Worm (Caenorhabditis elegans): ENCODE results near the gene gck-2.

gck-2 gene

DNA sequence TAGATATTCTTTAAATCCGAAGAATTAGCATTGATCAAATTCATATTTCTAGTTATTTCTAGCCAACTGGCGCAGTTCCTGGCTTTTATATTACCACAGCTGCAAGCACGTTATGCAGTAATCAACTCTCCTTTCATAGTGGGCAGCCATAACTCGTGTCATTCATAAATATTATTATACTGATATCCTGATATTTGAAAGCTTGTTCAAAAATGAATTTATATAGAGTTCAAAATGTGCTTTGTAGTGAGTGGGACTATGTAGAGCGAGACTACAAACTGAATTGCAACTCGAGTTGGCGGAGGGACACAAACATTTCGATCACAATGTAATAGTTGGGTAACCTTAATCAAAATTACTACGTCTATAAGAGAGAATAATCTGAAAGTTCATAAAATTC is 20.8 kb downstream of the gck-2 start, which contains the start of gene srh-30:
srh-30 (minus strand) TSS at position 101 of the 400 bp plus-strand sequence.
- TF ChIP-seq hlh-11 (tag; optimal IDR thresholded peaks at IDR 0.05), result no peak

DNA sequence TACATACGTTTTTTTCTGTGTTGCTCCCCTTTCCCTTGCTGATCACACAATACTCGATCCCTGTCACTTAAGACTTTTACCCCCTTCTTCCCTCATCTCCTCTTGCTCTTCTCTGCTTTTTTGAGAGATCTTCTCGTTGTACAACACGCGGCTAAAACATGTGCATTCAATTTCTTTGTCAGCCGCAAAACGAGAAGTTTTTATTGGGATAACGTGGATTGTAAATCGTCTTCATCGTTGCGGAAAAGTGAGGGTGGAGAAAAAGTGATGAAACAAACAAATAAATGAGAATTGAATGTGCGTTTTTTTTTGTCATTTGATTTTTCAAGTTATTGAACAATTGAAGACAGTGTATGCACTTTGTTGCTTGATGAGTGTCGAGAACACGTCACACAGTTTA is 23.0 kb downstream of the gck-2 start:
- TF ChIP-seq lim-7 (GFP tag; IDR thresholded peaks at IDR 0.05) (no peak), dmd-6 (GFP tag; IDR thresholded peaks at IDR 0.05) (no peak), ceh-62 (tag; optimal IDR thresholded peaks at IDR 0.05) (no peak), lin-1 (GFP tag; IDR thresholded peaks at IDR 0.05) (no peak), Y105C5A.15 (GFP tag; IDR thresholded peaks at IDR 0.05) (no peak), R02D3.7 (tag; optimal IDR thresholded peaks at IDR 0.05) (no peak), mxl-2 (GFP tag; conservative IDR thresholded peaks at IDR 0.05) (no peak), lir-3 (tag; optimal IDR thresholded peaks at IDR 0.05) (no peak)

DNA sequence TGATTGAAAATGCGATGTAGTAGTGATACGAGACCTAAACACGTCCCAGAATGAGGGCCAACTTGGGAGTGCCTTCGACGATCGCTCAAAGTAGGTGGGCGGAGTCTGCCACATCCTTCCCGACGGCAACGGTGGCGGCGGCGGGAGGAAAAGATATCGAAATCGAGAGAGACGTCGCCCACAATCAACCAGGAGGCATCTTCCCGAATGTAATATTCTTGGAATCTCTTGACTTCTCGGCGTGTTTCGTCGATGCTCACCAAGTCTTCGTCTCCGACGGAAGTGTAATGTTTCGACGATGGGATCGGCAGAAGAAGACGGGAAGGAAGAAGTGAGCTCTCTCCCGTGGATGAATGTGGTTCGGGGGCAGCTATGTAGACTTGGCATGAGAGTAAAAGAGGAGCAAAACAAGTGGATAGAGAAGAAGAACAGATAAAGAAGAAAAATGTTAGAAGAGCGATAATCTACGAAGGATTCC is 24.0 kb downstream of the gck-2 start, which contains the start of the genes T25F10.1 and clik-1:
T25F10.1 (plus strand) TSS at position 51 of the 478 bp plus-strand sequence.
clik-1 (minus strand) TSS at position 281 of the 478 bp plus-strand sequence.
- TF ChIP-seq dve-1 (tag; optimal IDR thresholded peaks at IDR 0.05; ENCODE audit: insufficient read depth) (no peak), nhr-77 (tag; optimal IDR thresholded peaks at IDR 0.05) (no peak), lim-7 (GFP tag; IDR thresholded peaks at IDR 0.05) (no peak), ctbp-1 (GFP tag; IDR thresholded peaks at IDR 0.05) (no peak), aha-1 (tag) (peak; percentile 40), daf-16 (GFP tag; optimal IDR thresholded peaks at IDR 0.05) (peak in 1 of 2 experiments; percentile 81), daf-16 (tag; optimal IDR thresholded peaks at IDR 0.05) (no peak), dmd-8 (GFP tag; IDR thresholded peaks at IDR 0.05) (no peak), F44E2.7 (GFP tag; IDR thresholded peaks at IDR 0.05) (no peak), jun-1 (tag; optimal IDR thresholded peaks at IDR 0.05) (no peak), dmd-9 (GFP tag; IDR thresholded peaks at IDR 0.05) (no peak), F49E8.2 (tag; optimal IDR thresholded peaks at IDR 0.05; ENCODE audit: borderline replicate concordance) (no peak), fos-1 (tag; optimal IDR thresholded peaks at IDR 0.05) (no peak), nhr-11 (tag; optimal IDR thresholded peaks at IDR 0.05) (peak; percentile 53), nhr-76 (tag; optimal IDR thresholded peaks at IDR 0.05) (no peak), mxl-3 (GFP tag; optimal IDR thresholded peaks at IDR 0.05) (peak; percentile 42), ztf-7 (tag; optimal IDR thresholded peaks at IDR 0.05) (no peak), T26A8.4 (GFP tag; IDR thresholded peaks at IDR 0.05) (no peak), unc-62 (GFP tag; optimal IDR thresholded peaks at IDR 0.05 in 1 of 2) (no peak), unc-62 (tag; optimal IDR thresholded peaks at IDR 0.05) (no peak), tra-1 (GFP tag; IDR thresholded peaks at IDR 0.05) (no peak), ceh-32 (tag; optimal IDR thresholded peaks at IDR 0.05; ENCODE audit: poor library complexity) (no peak), nhr-48 (tag; optimal IDR thresholded peaks at IDR 0.05) (no peak), nhr-25 (tag; optimal IDR thresholded peaks at IDR 0.05; ENCODE audit: borderline replicate concordance, insufficient read depth) (no peak), egl-27 (tag; optimal IDR thresholded peaks at IDR 0.05) (no peak), hlh-11 (tag; optimal IDR thresholded peaks at IDR 0.05) (peak; percentile 42), ceh-28 (tag; optimal IDR thresholded peaks at IDR 0.05) (no peak), rbr-2 (tag; optimal IDR thresholded peaks at IDR 0.05) (no peak)

DNA sequence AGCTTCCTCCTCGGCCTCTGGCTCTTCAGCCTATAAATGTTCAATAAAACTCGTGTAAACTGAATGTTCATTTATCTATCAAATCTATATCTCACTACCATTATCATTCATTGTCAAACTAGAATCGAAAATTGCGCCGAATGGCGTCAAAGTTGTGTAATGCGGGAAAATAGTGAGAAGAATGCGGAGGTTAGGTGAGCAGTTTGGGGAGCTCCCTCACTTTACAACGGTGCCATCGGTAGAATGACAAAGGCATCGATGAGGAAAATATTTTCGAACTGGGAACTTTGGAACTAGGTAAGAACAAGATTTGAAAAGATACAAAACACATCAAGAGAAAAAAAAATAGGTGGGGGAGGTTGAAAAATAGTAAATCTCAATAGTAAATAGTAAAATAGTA is 24.9 kb downstream of the gck-2 start:
- TF ChIP-seq ceh-32 (tag; optimal IDR thresholded peaks at IDR 0.05; ENCODE audit: poor library complexity) (no peak), nhr-48 (tag; optimal IDR thresholded peaks at IDR 0.05) (no peak), ZK546.5 (tag; optimal IDR thresholded peaks at IDR 0.05) (no peak), gei-8 (GFP tag; optimal IDR thresholded peaks at IDR 0.05) (no peak), tag-97 (GFP tag; IDR thresholded peaks at IDR 0.05) (no peak), ctbp-1 (GFP tag; IDR thresholded peaks at IDR 0.05) (no peak)
